Worm (Caenorhabditis elegans): ENCODE data around the gene lido-15.

- TF ChIP-seq dao-5 (tag; optimal IDR thresholded peaks at IDR 0.05) (no peak), him-1 (tag; optimal IDR thresholded peaks at IDR 0.05) (no peak), W03F9.2 (tag; optimal IDR thresholded peaks at IDR 0.05) (no peak)
Measured at ce11 chrII:3850655-3851054, 38.6 kb downstream of the lido-15 start, which contains the start of gene nhr-72.

Data from whole organism, L4/young adult.